Fruit fly (Drosophila melanogaster) whole organism, embryonic: ENCODE measurements around the gene niki.
A peak's percentile ranks its signal among the peaks of the same experiment; 100 is the strongest.

Experiments used
- Abd-B ChIP-seq: fragments of 200-800 bp; sonication (Bioruptor generic); optimal IDR thresholded peaks from 2 replicates; lab custom pipeline; 2018; ENCODE audit warnings: missing biosample characterization, mild to moderate bottlenecking, missing genetic modification characterization, moderate library complexity
- Awh ChIP-seq: fragments of 200-800 bp; sonication (Bioruptor generic); IDR thresholded peaks from 2 replicates; pipeline ENCODE4, ENCODE4 v1.3.6; 2022; ENCODE audit warnings: missing biosample characterization, missing genetic modification characterization
- BtbVII ChIP-seq: fragments of 200-800 bp; sonication (Bioruptor generic); optimal IDR thresholded peaks from 3 replicates; lab custom pipeline; 2017; ENCODE audit warnings: missing biosample characterization, mild to moderate bottlenecking, missing genetic modification characterization
- CG10209 ChIP-seq: fragments of 200-800 bp; sonication (Bioruptor generic); optimal IDR thresholded peaks from 3 replicates; lab custom pipeline; 2017; ENCODE audit warnings: missing biosample characterization, mild to moderate bottlenecking, missing genetic modification characterization, missing genetic modification reagents
- CG12299 ChIP-seq: fragments of 200-800 bp; sonication (Bioruptor generic); optimal IDR thresholded peaks from 2 replicates; lab custom pipeline; 2018; ENCODE audit warnings: missing biosample characterization, mild to moderate bottlenecking, missing genetic modification characterization
- CG12391 ChIP-seq: fragments of 200-800 bp; sonication (Bioruptor generic); optimal IDR thresholded peaks from 3 replicates; lab custom pipeline; 2018; ENCODE audit warnings: missing biosample characterization, mild to moderate bottlenecking, missing genetic modification characterization, moderate library complexity
- CG13296 ChIP-seq: fragments of 200-800 bp; sonication (Bioruptor generic); optimal IDR thresholded peaks from 3 replicates; lab custom pipeline; 2018; ENCODE audit warnings: missing biosample characterization, mild to moderate bottlenecking, missing genetic modification characterization
- CG15269 ChIP-seq: fragments of 200-800 bp; sonication (Bioruptor generic); optimal IDR thresholded peaks from 2 replicates; lab custom pipeline; 2018; ENCODE audit warnings: missing biosample characterization, mild to moderate bottlenecking, missing genetic modification characterization, moderate library complexity
- CG16779 ChIP-seq: fragments of 200-800 bp; sonication (Bioruptor generic); IDR thresholded peaks from 2 replicates; pipeline ENCODE4 v1.3.6; 2022; ENCODE audit warnings: missing biosample characterization, missing genetic modification characterization
- CG17829 ChIP-seq: fragments of 200-800 bp; optimal IDR thresholded peaks from 2 replicates; lab custom pipeline; 2019; ENCODE audit warnings: missing biosample characterization, mild to moderate bottlenecking, missing genetic modification characterization, moderate library complexity
- CG1832 ChIP-seq: fragments of 200-800 bp; sonication (Bioruptor generic); optimal IDR thresholded peaks from 2 replicates; lab custom pipeline; 2017; ENCODE audit warnings: missing biosample characterization, mild to moderate bottlenecking, missing genetic modification characterization, inconsistent platforms
- CG18476 ChIP-seq: fragments of 200-800 bp; sonication (Bioruptor generic); optimal IDR thresholded peaks from 2 replicates; lab custom pipeline; 2016; ENCODE audit warnings: missing biosample characterization, mild to moderate bottlenecking, missing genetic modification characterization
- CG2202 ChIP-seq: fragments of 200-800 bp; sonication (Bioruptor generic); optimal IDR thresholded peaks from 2 replicates; lab custom pipeline; 2018; ENCODE audit warnings: missing biosample characterization, mild to moderate bottlenecking, missing genetic modification characterization
- CG2678 ChIP-seq: fragments of 200-800 bp; sonication (Bioruptor generic); optimal IDR thresholded peaks from 3 replicates; lab custom pipeline; 2019; ENCODE audit warnings: missing biosample characterization, mild to moderate bottlenecking, missing genetic modification characterization, moderate library complexity
- CG31388 ChIP-seq: fragments of 200-800 bp; sonication (Bioruptor generic); optimal IDR thresholded peaks from 2 replicates; lab custom pipeline; 2016; ENCODE audit warnings: missing biosample characterization, missing genetic modification characterization
- CG32532 ChIP-seq: fragments of 200-800 bp; sonication (Bioruptor generic); IDR thresholded peaks from 2 replicates; pipeline ENCODE4 v1.3.6; 2022; ENCODE audit warnings: missing biosample characterization, missing genetic modification characterization
- CG3838 ChIP-seq: fragments of 200-800 bp; sonication (Bioruptor generic); optimal IDR thresholded peaks from 3 replicates; lab custom pipeline; 2016; ENCODE audit warnings: missing biosample characterization, missing genetic modification characterization
- CG4404 ChIP-seq: fragments of 200-800 bp; sonication (Bioruptor generic); IDR thresholded peaks from 2 replicates; pipeline ENCODE4 v1.3.6; 2022; ENCODE audit warnings: missing biosample characterization, missing genetic modification characterization
- CG4617 ChIP-seq: fragments of 200-800 bp; sonication (Bioruptor generic); optimal IDR thresholded peaks from 3 replicates; lab custom pipeline; 2016; ENCODE audit warnings: missing biosample characterization, missing genetic modification characterization, borderline replicate concordance
- CG6654 ChIP-seq: fragments of 200-800 bp; sonication (Bioruptor generic); optimal IDR thresholded peaks from 2 replicates; lab custom pipeline; 2017; ENCODE audit warnings: missing biosample characterization, mild to moderate bottlenecking, missing genetic modification characterization
- CG6813 ChIP-seq: fragments of 200-800 bp; sonication (Bioruptor generic); optimal IDR thresholded peaks from 2 replicates; lab custom pipeline; 2017; ENCODE audit warnings: missing biosample characterization, missing genetic modification characterization, mild to moderate bottlenecking, moderate library complexity, missing genetic modification reagents
- CG7556 ChIP-seq: fragments of 200-800 bp; sonication (Bioruptor generic); optimal IDR thresholded peaks from 2 replicates; lab custom pipeline; 2017; ENCODE audit warnings: missing biosample characterization, mild to moderate bottlenecking, missing genetic modification characterization
- CG8281 ChIP-seq: fragments of 200-800 bp; sonication (Bioruptor generic); optimal IDR thresholded peaks from 2 replicates; lab custom pipeline; 2018; ENCODE audit warnings: missing biosample characterization, mild to moderate bottlenecking, missing genetic modification characterization, moderate library complexity
- CG9215 ChIP-seq: fragments of 200-800 bp; sonication (Bioruptor generic); IDR thresholded peaks from 2 replicates; pipeline ENCODE4 v1.3.6; 2022; ENCODE audit warnings: missing biosample characterization, missing genetic modification characterization
- CG9609 ChIP-seq: fragments of 200-800 bp; sonication (Bioruptor generic); optimal IDR thresholded peaks from 3 replicates; lab custom pipeline; 2016; ENCODE audit warnings: missing biosample characterization, missing genetic modification characterization
- CG9817 ChIP-seq: fragments of 200-800 bp; sonication (Bioruptor generic); optimal IDR thresholded peaks from 2 replicates; lab custom pipeline; 2018; ENCODE audit warnings: missing biosample characterization, mild to moderate bottlenecking, missing genetic modification characterization, moderate library complexity
- Deaf1 ChIP-seq: fragments of 200-800 bp; optimal IDR thresholded peaks from 3 replicates; lab custom pipeline; 2019; ENCODE audit warnings: missing biosample characterization, mild to moderate bottlenecking, missing genetic modification characterization, moderate library complexity
- Dref ChIP-seq: fragments of 200-800 bp; sonication (Bioruptor generic); IDR thresholded peaks from 2 replicates; pipeline ENCODE4 v1.3.6; 2022; ENCODE audit warnings: missing biosample characterization, missing genetic modification characterization
- E2f1 ChIP-seq: fragments of 200-800 bp; sonication (Bioruptor generic); IDR thresholded peaks from 2 replicates; pipeline ENCODE4 v1.3.6; 2022; ENCODE audit warnings: missing biosample characterization, missing genetic modification characterization
- H15 ChIP-seq: fragments of 200-800 bp; sonication (Bioruptor generic); IDR thresholded peaks from 3 replicates; pipeline ENCODE4 v1.3.6; 2022; ENCODE audit warnings: missing biosample characterization, missing genetic modification characterization
- HLHmδ ChIP-seq: fragments of 200-800 bp; sonication (Bioruptor generic); optimal IDR thresholded peaks from 2 replicates; lab custom pipeline; 2018; ENCODE audit warnings: missing biosample characterization, mild to moderate bottlenecking, missing genetic modification characterization, moderate library complexity
- HmgD ChIP-seq: fragments of 200-800 bp; sonication (Bioruptor generic); optimal IDR thresholded peaks from 3 replicates; lab custom pipeline; 2016; ENCODE audit warnings: missing biosample characterization, missing genetic modification characterization
- Hr39 ChIP-seq: fragments of >200 bp; optimal IDR thresholded peaks from 2 replicates; lab custom pipeline; 2017
- Hr51 ChIP-seq, 2 experiments: fragments of 200-800 bp; sonication (Bioruptor generic); optimal IDR thresholded peaks; 2 replicates in 1 of 2; 3 replicates in 1 of 2; lab custom pipeline; 2016 to 2018; ENCODE audit warnings: missing biosample characterization in 2 of 2, missing genetic modification characterization in 2 of 2, mild to moderate bottlenecking in 1 of 2, moderate library complexity in 1 of 2
- Lhr ChIP-seq: fragments of 200-800 bp; sonication (Bioruptor generic); optimal IDR thresholded peaks from 3 replicates; lab custom pipeline; 2017; ENCODE audit warnings: mild to moderate bottlenecking, missing biosample characterization, missing genetic modification reagents, missing genetic modification characterization
- MESR4 ChIP-seq: fragments of 200-800 bp; sonication (Bioruptor generic); optimal IDR thresholded peaks from 2 replicates; lab custom pipeline; 2018; ENCODE audit warnings: missing biosample characterization, mild to moderate bottlenecking, missing genetic modification characterization, moderate library complexity
- Mad ChIP-seq: fragments of 200-800 bp; sonication (Bioruptor generic); optimal IDR thresholded peaks from 2 replicates; lab custom pipeline; 2016; ENCODE audit warnings: missing biosample characterization, missing genetic modification characterization
- Myb ChIP-seq: fragments of 200-800 bp; sonication (Bioruptor generic); optimal IDR thresholded peaks from 2 replicates; lab custom pipeline; 2016; ENCODE audit warnings: missing biosample characterization, missing genetic modification characterization
- Opbp ChIP-seq: fragments of 200-800 bp; sonication (Bioruptor generic); IDR thresholded peaks from 3 replicates; pipeline ENCODE4 v1.3.6; 2022; ENCODE audit warnings: missing biosample characterization, missing genetic modification characterization; ENCODE audit not compliant: partially characterized antibody
- Six4 ChIP-seq: fragments of 200-800 bp; sonication (Bioruptor generic); optimal IDR thresholded peaks from 2 replicates; lab custom pipeline; 2016; ENCODE audit warnings: missing biosample characterization, missing genetic modification characterization
- Sry-β ChIP-seq: fragments of 200-800 bp; sonication (Bioruptor generic); optimal IDR thresholded peaks from 2 replicates; lab custom pipeline; 2018; ENCODE audit warnings: missing biosample characterization, mild to moderate bottlenecking, missing genetic modification characterization, moderate library complexity
- ara ChIP-seq: fragments of 200-800 bp; sonication (Bioruptor generic); IDR thresholded peaks from 2 replicates; pipeline ENCODE4 v1.3.6; 2022; ENCODE audit warnings: missing biosample characterization, missing genetic modification characterization
- az2 ChIP-seq: fragments of 200-800 bp; sonication (Bioruptor generic); optimal IDR thresholded peaks from 3 replicates; lab custom pipeline; 2016; ENCODE audit warnings: missing biosample characterization, missing genetic modification characterization
- bab2 ChIP-seq: fragments of 200-800 bp; sonication (Bioruptor generic); optimal IDR thresholded peaks from 2 replicates; lab custom pipeline; 2016; ENCODE audit warnings: missing biosample characterization, missing genetic modification characterization
- dan ChIP-seq: fragments of 200-800 bp; sonication (Bioruptor generic); IDR thresholded peaks from 2 replicates; pipeline ENCODE4 v1.3.6; 2022; ENCODE audit warnings: missing biosample characterization, missing genetic modification characterization
- dpn ChIP-seq, 2 experiments: fragments of 200-800 bp; sonication (Bioruptor generic); optimal IDR thresholded peaks; 3 replicates each; lab custom pipeline; 2016; ENCODE audit warnings: missing biosample characterization in 2 of 2, missing genetic modification characterization in 2 of 2
- hb ChIP-seq: fragments of 200-800 bp; sonication (Bioruptor generic); IDR thresholded peaks from 3 replicates; pipeline ENCODE4 v1.3.6; 2022; ENCODE audit warnings: missing biosample characterization, missing genetic modification characterization; ENCODE audit not compliant: partially characterized antibody
- luna ChIP-seq: fragments of 200-800 bp; sonication (Bioruptor generic); optimal IDR thresholded peaks from 2 replicates; lab custom pipeline; 2016; ENCODE audit warnings: missing biosample characterization, missing genetic modification characterization
- nmo ChIP-seq: fragments of 200-800 bp; sonication (Bioruptor generic); optimal IDR thresholded peaks from 2 replicates; lab custom pipeline; 2018; ENCODE audit warnings: missing biosample characterization, mild to moderate bottlenecking, missing genetic modification characterization, moderate library complexity
- tap ChIP-seq: fragments of 200-800 bp; optimal IDR thresholded peaks from 3 replicates; lab custom pipeline; 2019; ENCODE audit warnings: missing biosample characterization, mild to moderate bottlenecking, missing genetic modification characterization, moderate library complexity
- vvl ChIP-seq: fragments of 200-800 bp; sonication (Bioruptor generic); IDR thresholded peaks from 2 replicates; pipeline ENCODE4 v1.3.6; 2022; ENCODE audit warnings: missing biosample characterization, missing genetic modification characterization

Gene niki

dm6 chr3R:24829887-24830351, 4.5 kb upstream of the niki start, which contains the start of the genes Kaz and CG43273 (continued):
- TF ChIP-seq hb (GFP tag; lab: Robert Waterston, UW) (no peak), Dref (GFP tag; lab: Robert Waterston, UW) (no peak), CG15269 (tag; lab: Kevin White, UChicago) (no peak), MESR4 (GFP tag; lab: Kevin White, UChicago) (no peak), bab2 (GFP tag; lab: Kevin White, UChicago) (no peak), Lhr (no peak), dpn (GFP tag; optimal IDR thresholded peaks at IDR 0.05; lab: Kevin White, UChicago) (peak in 1 of 2 experiments; percentile 68), Awh (GFP tag; lab: Robert Waterston, UW) (no peak), CG6813 (GFP tag; lab: Kevin White, UChicago) (no peak), CG9609 (GFP tag; lab: Kevin White, UChicago) (no peak), luna (GFP tag; lab: Kevin White, UChicago) (no peak), Hr39 (lab: Kevin White, UChicago) (no peak), Mad (GFP tag; lab: Kevin White, UChicago) (peak; percentile 36), E2f1 (GFP tag; lab: Robert Waterston, UW) (no peak), Myb (GFP tag; lab: Kevin White, UChicago) (no peak), CG32532 (peak; percentile 64), CG12299 (tag; lab: Kevin White, UChicago) (peak; percentile 38), CG17829 (peak; percentile 73), Hr51 (GFP tag; optimal IDR thresholded peaks at IDR 0.05; lab: Kevin White, UChicago) (peak in 1 of 2 experiments; percentile 13), Abd-B (GFP tag; lab: Kevin White, UChicago) (peak; percentile 81), tap (tag; lab: Kevin White, UChicago) (no peak), CG10209 (GFP tag; lab: Kevin White, UChicago) (peak; percentile 37), CG13296 (GFP tag; lab: Kevin White, UChicago) (no peak), CG1832 (GFP tag; lab: Kevin White, UChicago) (no peak), CG2678 (tag; lab: Kevin White, UChicago) (no peak), BtbVII (GFP tag; lab: Kevin White, UChicago) (no peak), CG9817 (tag; lab: Kevin White, UChicago) (peak; percentile 73), vvl (peak; percentile 69), Sry-β (peak; percentile 100), CG9215 (GFP tag; lab: Robert Waterston, UW) (peak; percentile 50), Deaf1 (tag; lab: Kevin White, UChicago) (no peak), nmo (GFP tag; lab: Kevin White, UChicago) (peak; percentile 83), CG18476 (GFP tag; lab: Kevin White, UChicago) (peak; percentile 31), CG4404 (no peak), HmgD (no peak), CG2202 (tag; lab: Kevin White, UChicago) (peak; percentile 12), H15 (no peak), CG7556 (no peak), ara (GFP tag; lab: Robert Waterston, UW) (no peak), CG31388 (no peak), dan (GFP tag; lab: Robert Waterston, UW) (no peak), CG4617 (GFP tag; lab: Kevin White, UChicago) (peak; percentile 57), CG12391 (tag; lab: Kevin White, UChicago) (peak; percentile 81), az2 (GFP tag; lab: Kevin White, UChicago) (peak; percentile 55), HLHmδ (GFP tag; lab: Kevin White, UChicago) (no peak), CG16779 (GFP tag; lab: Robert Waterston, UW) (no peak), CG3838 (GFP tag; lab: Kevin White, UChicago) (peak; percentile 8), Opbp (GFP tag; lab: Robert Waterston, UW) (no peak), CG8281 (tag; lab: Kevin White, UChicago) (no peak), CG6654 (GFP tag; lab: Kevin White, UChicago) (no peak), Six4 (peak; percentile 40)
